Fruit fly (Drosophila melanogaster): Measurements from ENCODE around the gene mTerf5.

dm6 chr3R:18228713-18229222 lies 5.3 kb upstream of the mTerf5 start:
- TF ChIP-seq spab (GFP tag; optimal IDR thresholded peaks at IDR 0.05), result no peak
- no peak for TF ChIP-seq Hr39 (GFP tag; optimal IDR thresholded peaks at IDR 0.05)
- TF ChIP-seq lz (GFP tag; optimal IDR thresholded peaks at IDR 0.05), result no peak
- no peak for TF ChIP-seq CG31627 (GFP tag; optimal IDR thresholded peaks at IDR 0.05)
- no peak for TF ChIP-seq Met (GFP tag; optimal IDR thresholded peaks at IDR 0.05)
- no peak for TF ChIP-seq Sox15 (GFP tag; optimal IDR thresholded peaks at IDR 0.05)
- no peak for TF ChIP-seq CG6808 (GFP tag; optimal IDR thresholded peaks at IDR 0.05)
- TF ChIP-seq CG34406 (GFP tag; optimal IDR thresholded peaks at IDR 0.05), result no peak
- no peak for TF ChIP-seq Blimp-1 (GFP tag; optimal IDR thresholded peaks at IDR 0.05)
- TF ChIP-seq CG11902 (GFP tag; optimal IDR thresholded peaks at IDR 0.05), result no peak
- no peak for TF ChIP-seq fd85E (GFP tag; optimal IDR thresholded peaks at IDR 0.05)
- TF ChIP-seq CG8632 (GFP tag; optimal IDR thresholded peaks at IDR 0.05), result no peak
- TF ChIP-seq eg (GFP tag; IDR thresholded peaks at IDR 0.05), result no peak

Data from whole organism, prepupa.